Fruit fly (Drosophila melanogaster) whole organism, prepupa: Measurements from ENCODE around the gene Dcps.

Source experiments
- Blimp-1 ChIP-seq: fragments of 200-800 bp; sonication (Bioruptor generic); optimal IDR thresholded peaks from 3 replicates; lab custom pipeline; 2017; ENCODE audit warnings: missing biosample characterization, missing genetic modification characterization, mild to moderate bottlenecking, moderate library complexity, missing genetic modification reagents
- CG10669 ChIP-seq: fragments of 200-800 bp; sonication (Bioruptor generic); optimal IDR thresholded peaks from 3 replicates; lab custom pipeline; 2018; ENCODE audit warnings: missing biosample characterization, mild to moderate bottlenecking, missing genetic modification characterization, moderate library complexity
- CG11762 ChIP-seq: fragments of 200-800 bp; sonication (Bioruptor generic); optimal IDR thresholded peaks from 3 replicates; lab custom pipeline; 2016; ENCODE audit warnings: missing biosample characterization, missing genetic modification characterization; ENCODE audit not compliant: insufficient read depth
- CG11902 ChIP-seq: fragments of 200-800 bp; sonication (Bioruptor generic); optimal IDR thresholded peaks from 3 replicates; lab custom pipeline; 2016; ENCODE audit warnings: missing biosample characterization, missing genetic modification characterization
- CG15336 ChIP-seq: fragments of 200-800 bp; sonication (Bioruptor generic); IDR thresholded peaks from 2 replicates; pipeline ENCODE4 v1.3.6; 2022; ENCODE audit warnings: missing biosample characterization, missing genetic modification characterization
- CG3032 ChIP-seq: fragments of 200-800 bp; optimal IDR thresholded peaks from 2 replicates; lab custom pipeline; 2019; ENCODE audit warnings: missing biosample characterization, mild to moderate bottlenecking, missing genetic modification characterization, moderate library complexity
- CG31627 ChIP-seq: fragments of 200-800 bp; sonication (Bioruptor generic); optimal IDR thresholded peaks from 3 replicates; lab custom pipeline; 2016; ENCODE audit warnings: missing biosample characterization, missing genetic modification characterization
- CG34406 ChIP-seq: fragments of 200-800 bp; sonication (Bioruptor generic); optimal IDR thresholded peaks from 3 replicates; lab custom pipeline; 2016; ENCODE audit warnings: missing biosample characterization, missing genetic modification characterization
- CG4318 ChIP-seq: fragments of 200-800 bp; sonication (Bioruptor generic); optimal IDR thresholded peaks from 3 replicates; lab custom pipeline; 2017; ENCODE audit warnings: missing biosample characterization, mild to moderate bottlenecking, missing genetic modification characterization
- CG6163 ChIP-seq: fragments of 200-800 bp; sonication (Bioruptor generic); IDR thresholded peaks from 3 replicates; pipeline ENCODE4 v1.3.6; 2022; ENCODE audit warnings: missing biosample characterization, missing genetic modification characterization
- CG6276 ChIP-seq: fragments of 200-800 bp; sonication (Bioruptor generic); optimal IDR thresholded peaks from 2 replicates; lab custom pipeline; 2017; ENCODE audit warnings: missing biosample characterization, mild to moderate bottlenecking, missing genetic modification characterization
- CG6808 ChIP-seq: fragments of 200-800 bp; sonication (Bioruptor generic); optimal IDR thresholded peaks from 3 replicates; lab custom pipeline; 2017; ENCODE audit warnings: missing biosample characterization, missing genetic modification characterization, mild to moderate bottlenecking, moderate library complexity, missing genetic modification reagents
- CG6854 ChIP-seq: fragments of 200-800 bp; sonication (Bioruptor generic); optimal IDR thresholded peaks from 2 replicates; lab custom pipeline; 2017; ENCODE audit warnings: missing biosample characterization, mild to moderate bottlenecking, missing genetic modification characterization
- CG7368 ChIP-seq: fragments of 200-800 bp; sonication (Bioruptor generic); optimal IDR thresholded peaks from 3 replicates; lab custom pipeline; 2016; ENCODE audit warnings: missing biosample characterization, missing genetic modification characterization
- CG8119 ChIP-seq: fragments of 200-800 bp; sonication (Bioruptor generic); IDR thresholded peaks from 3 replicates; pipeline ENCODE4 v1.3.6; 2022; ENCODE audit warnings: missing biosample characterization, missing genetic modification characterization
- CG8319 ChIP-seq: fragments of 200-800 bp; sonication (Bioruptor generic); optimal IDR thresholded peaks from 3 replicates; lab custom pipeline; 2016; ENCODE audit warnings: missing biosample characterization, missing genetic modification characterization
- CG8632 ChIP-seq: fragments of 200-800 bp; sonication (Bioruptor generic); optimal IDR thresholded peaks from 3 replicates; lab custom pipeline; 2016; ENCODE audit warnings: missing biosample characterization, missing genetic modification characterization
- CG9139 ChIP-seq: fragments of 200-800 bp; sonication (Bioruptor generic); optimal IDR thresholded peaks from 3 replicates; lab custom pipeline; 2017; ENCODE audit warnings: missing biosample characterization, mild to moderate bottlenecking, missing genetic modification characterization
- Eip78C ChIP-seq: fragments of 200-800 bp; sonication (Bioruptor generic); peaks from one replicate; lab custom pipeline; 2016; ENCODE audit warnings: missing biosample characterization, missing genetic modification characterization
- Eip93F ChIP-seq: fragments of 200-800 bp; sonication (Bioruptor generic); optimal IDR thresholded peaks from 2 replicates; lab custom pipeline; 2016; ENCODE audit warnings: missing biosample characterization, mild to moderate bottlenecking, missing genetic modification characterization
- Ets21C ChIP-seq: fragments of 200-800 bp; sonication (Bioruptor generic); optimal IDR thresholded peaks from 3 replicates; lab custom pipeline; 2016; ENCODE audit warnings: missing biosample characterization, missing genetic modification characterization
- Gug ChIP-seq: fragments of 200-800 bp; sonication (Bioruptor generic); IDR thresholded peaks from 2 replicates; pipeline ENCODE4 v1.3.6; 2022; ENCODE audit warnings: missing biosample characterization, missing genetic modification characterization
- Hr38 ChIP-seq: sonication (Bioruptor generic); optimal IDR thresholded peaks from 2 replicates; lab custom pipeline; 2016; ENCODE audit warnings: missing biosample characterization, missing genetic modification characterization
- Hr39 ChIP-seq: fragments of 200-800 bp; sonication (Bioruptor generic); optimal IDR thresholded peaks from 2 replicates; lab custom pipeline; 2016; ENCODE audit warnings: missing biosample characterization, missing genetic modification characterization
- Lpt ChIP-seq: fragments of 200-800 bp; sonication (Bioruptor generic); optimal IDR thresholded peaks from 3 replicates; lab custom pipeline; 2016; ENCODE audit warnings: missing biosample characterization, missing genetic modification characterization
- Met ChIP-seq: fragments of 200-800 bp; sonication (Bioruptor generic); optimal IDR thresholded peaks from 3 replicates; lab custom pipeline; 2016; ENCODE audit warnings: missing biosample characterization, missing genetic modification characterization
- OdsH ChIP-seq: fragments of 200-800 bp; sonication (Bioruptor generic); optimal IDR thresholded peaks from 3 replicates; lab custom pipeline; 2016; ENCODE audit warnings: missing biosample characterization, missing genetic modification characterization
- Smox ChIP-seq: fragments of 200-800 bp; sonication (Bioruptor generic); optimal IDR thresholded peaks from 3 replicates; lab custom pipeline; 2016; ENCODE audit warnings: missing biosample characterization, missing genetic modification characterization
- Sox102F ChIP-seq: fragments of 200-800 bp; sonication (Bioruptor generic); optimal IDR thresholded peaks from 2 replicates; lab custom pipeline; 2016; ENCODE audit warnings: missing biosample characterization, mild to moderate bottlenecking, missing genetic modification characterization
- Sox14 ChIP-seq: fragments of 200-800 bp; sonication (Bioruptor generic); optimal IDR thresholded peaks from 3 replicates; lab custom pipeline; 2016; ENCODE audit warnings: missing biosample characterization, missing genetic modification characterization
- Sox15 ChIP-seq: fragments of 200-800 bp; sonication (Bioruptor generic); optimal IDR thresholded peaks from 3 replicates; lab custom pipeline; 2016; ENCODE audit warnings: missing biosample characterization, missing genetic modification characterization
- acj6 ChIP-seq: fragments of 200-800 bp; sonication (Bioruptor generic); optimal IDR thresholded peaks from 3 replicates; lab custom pipeline; 2016; ENCODE audit warnings: missing biosample characterization, missing genetic modification characterization
- eg ChIP-seq: fragments of 200-800 bp; sonication (Bioruptor generic); IDR thresholded peaks from 3 replicates; pipeline ENCODE4 v1.3.6; 2022; ENCODE audit warnings: missing biosample characterization, missing genetic modification characterization
- fd85E ChIP-seq: fragments of 200-800 bp; sonication (Bioruptor generic); optimal IDR thresholded peaks from 3 replicates; lab custom pipeline; 2016; ENCODE audit warnings: missing biosample characterization, missing genetic modification characterization
- fkh ChIP-seq: fragments of 200-800 bp; sonication (Bioruptor generic); optimal IDR thresholded peaks from 3 replicates; lab custom pipeline; 2017; ENCODE audit warnings: missing biosample characterization, mild to moderate bottlenecking, missing genetic modification characterization, moderate library complexity
- lz ChIP-seq: fragments of 200-800 bp; sonication (Bioruptor generic); optimal IDR thresholded peaks from 3 replicates; lab custom pipeline; 2016; ENCODE audit warnings: missing biosample characterization, missing genetic modification characterization
- pdm3 ChIP-seq: fragments of 200-800 bp; sonication (Bioruptor generic); optimal IDR thresholded peaks from 3 replicates; lab custom pipeline; 2016; ENCODE audit warnings: missing biosample characterization, missing genetic modification characterization
- spab ChIP-seq: fragments of 200-800 bp; sonication (Bioruptor generic); optimal IDR thresholded peaks from 2 replicates; lab custom pipeline; 2017; ENCODE audit warnings: missing biosample characterization, mild to moderate bottlenecking, missing genetic modification characterization, missing genetic modification reagents
- ss ChIP-seq, 2 experiments: fragments of 200-800 bp; sonication (Bioruptor generic); optimal IDR thresholded peaks; 2 replicates in 1 of 2; 3 replicates in 1 of 2; lab custom pipeline; 2017 to 2018; ENCODE audit warnings: mild to moderate bottlenecking in 2 of 2, missing biosample characterization in 2 of 2, missing genetic modification characterization in 2 of 2, moderate library complexity in 1 of 2
- svp ChIP-seq: fragments of 200-800 bp; sonication (Bioruptor generic); peaks from one replicate; lab custom pipeline; 2016; ENCODE audit warnings: missing biosample characterization, missing genetic modification characterization
- topi ChIP-seq: fragments of 200-800 bp; sonication (Bioruptor generic); optimal IDR thresholded peaks from 3 replicates; lab custom pipeline; 2016; ENCODE audit warnings: missing biosample characterization, missing genetic modification characterization

Dcps gene

DNA sequence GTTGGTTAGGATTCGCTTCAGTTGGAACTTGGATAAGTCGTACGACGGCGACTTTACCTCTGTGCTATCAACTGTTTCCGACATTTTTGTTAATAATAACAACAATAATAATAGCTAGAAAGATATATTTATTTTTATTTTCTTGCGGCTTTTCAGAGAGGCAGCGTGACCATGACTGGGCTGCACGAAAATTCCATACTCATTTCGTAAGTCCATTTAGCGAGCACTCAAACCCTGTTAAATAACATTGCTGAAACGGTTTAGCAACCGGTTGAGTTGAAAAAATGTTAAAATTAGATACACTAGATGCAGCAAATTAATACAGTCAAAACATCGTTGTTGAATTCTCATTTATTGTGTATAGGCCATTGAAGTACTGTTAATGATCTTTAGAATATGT, at the start of gene Dcps:
Gene Dcps, minus strand, starts transcription at position 181 of the 400 bp plus-strand sequence.
- TF ChIP-seq ss (GFP tag; optimal IDR thresholded peaks at IDR 0.05; lab: Kevin White, UChicago) (no peak), Ets21C (GFP tag; lab: Kevin White, UChicago) (no peak), Hr39 (no peak), Sox15 (no peak), spab (GFP tag; lab: Kevin White, UChicago) (no peak), CG31627 (no peak), CG7368 (GFP tag; lab: Kevin White, UChicago) (no peak), eg (no peak), fd85E (GFP tag; lab: Kevin White, UChicago) (no peak), Hr38 (no peak), CG11762 (GFP tag; lab: Kevin White, UChicago) (no peak), CG6163 (GFP tag; lab: Robert Waterston, UW) (no peak), CG6854 (GFP tag; lab: Kevin White, UChicago) (no peak), CG6276 (GFP tag; lab: Kevin White, UChicago) (no peak), topi (no peak)

DNA sequence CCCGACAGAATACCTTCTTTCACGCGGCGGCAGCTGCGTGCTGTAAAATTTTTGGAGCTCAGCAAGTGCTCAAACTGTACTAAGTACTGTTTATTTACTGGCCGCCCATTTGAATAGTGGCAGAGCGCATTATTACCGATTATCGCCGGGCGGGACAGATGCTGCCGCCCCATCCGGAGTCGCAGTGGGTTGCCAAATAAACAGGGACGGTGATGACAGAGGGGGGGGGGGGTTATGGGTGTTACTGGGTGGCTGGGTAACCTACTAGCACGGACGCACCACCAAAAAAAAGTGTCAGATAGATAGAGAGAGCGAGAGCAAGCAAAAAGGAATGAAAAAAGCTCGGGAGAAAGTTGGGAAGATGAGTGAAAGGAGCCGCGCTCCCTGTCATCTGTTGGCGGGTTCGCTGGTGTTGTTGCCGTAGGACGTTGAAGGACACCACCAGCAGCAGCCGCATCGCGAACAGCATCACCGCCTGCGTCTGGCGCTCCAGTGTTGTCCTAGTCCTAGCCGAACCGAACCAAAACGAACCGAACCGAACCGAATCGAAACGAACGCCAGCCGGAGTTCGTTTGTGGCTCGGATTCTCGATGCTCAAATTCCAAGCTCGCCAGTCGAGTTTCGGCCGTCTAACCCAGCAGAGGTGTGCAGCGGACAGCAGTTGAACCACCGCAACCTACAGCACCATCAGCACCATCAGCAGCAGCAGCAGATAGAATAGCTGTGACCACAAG, 47.3 kb upstream of the Dcps start, which contains the start of gene CG11000:
Gene CG11000, plus strand, starts transcription at position 626 of the 734 bp plus-strand sequence.
- no peak for TF ChIP-seq Hr38
- no peak for TF ChIP-seq fkh (GFP tag; lab: Kevin White, UChicago)
- no peak for TF ChIP-seq pdm3 (GFP tag; lab: Kevin White, UChicago)
- no peak for TF ChIP-seq Eip78C (GFP tag; lab: Kevin White, UChicago)
- no peak for TF ChIP-seq CG6808 (GFP tag; lab: Kevin White, UChicago)
- TF ChIP-seq, all 60 proteins: peak for 0

DNA sequence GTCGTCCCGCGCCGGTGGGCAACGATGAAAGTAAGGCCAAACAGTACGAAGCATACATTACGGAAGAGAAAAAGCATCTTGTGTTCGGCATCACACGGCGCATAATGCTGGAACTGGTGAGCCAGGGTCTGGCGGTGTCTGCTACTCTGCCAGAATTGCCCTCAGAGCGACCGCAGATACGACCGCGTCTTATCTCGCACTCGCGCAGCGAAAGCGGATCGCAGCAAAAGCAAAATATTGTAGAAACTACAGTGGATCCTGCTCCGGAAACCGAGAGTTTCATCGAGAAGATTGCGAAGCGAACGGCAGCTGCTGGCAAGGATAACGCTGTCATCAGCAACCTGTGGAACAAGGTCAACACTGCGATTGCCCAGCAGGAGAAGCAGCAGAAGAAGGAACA, 43.1 kb upstream of the Dcps start:
- peak; percentile 94 for TF ChIP-seq svp (GFP tag; lab: Kevin White, UChicago)
- no peak for TF ChIP-seq CG8119
- no peak for TF ChIP-seq CG4318 (GFP tag; lab: Kevin White, UChicago)

DNA sequence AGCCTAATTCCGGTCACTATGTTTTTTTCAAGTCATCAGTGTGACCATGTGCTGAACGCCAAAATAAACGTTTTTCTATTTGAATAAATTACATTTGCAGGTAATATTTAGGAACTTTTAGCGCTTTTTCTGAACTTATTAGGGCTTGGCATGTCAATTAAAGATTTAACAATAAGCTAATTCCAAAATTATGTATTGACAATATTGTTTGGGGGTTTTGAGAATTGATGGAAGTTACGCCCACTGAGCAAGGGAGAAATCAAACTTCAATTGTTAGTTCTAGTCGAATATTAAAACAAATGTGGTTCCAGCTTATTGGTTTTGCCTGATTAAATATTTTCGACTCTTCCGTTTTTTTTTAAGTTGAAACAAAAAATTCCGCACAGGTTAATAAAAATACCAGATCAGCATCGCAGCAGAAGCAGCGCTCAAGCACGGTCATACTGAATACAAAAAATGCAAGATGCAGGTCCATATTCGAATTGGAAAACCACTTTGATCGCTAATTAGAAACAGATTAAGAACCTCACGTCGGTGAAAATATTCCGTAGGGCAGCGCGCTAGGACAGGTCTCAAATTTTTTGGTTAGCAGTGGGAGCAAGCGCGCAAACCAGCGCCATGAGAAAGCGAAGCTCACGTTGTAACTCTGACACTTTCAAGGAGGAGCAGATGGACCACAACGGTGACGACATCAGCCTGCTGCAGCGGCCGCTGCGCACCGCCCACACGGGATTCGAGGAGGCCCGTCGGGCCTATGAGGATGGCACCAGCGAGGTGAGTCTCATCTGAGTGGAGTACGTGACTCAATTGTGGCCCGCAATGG, 39.9 kb upstream of the Dcps start, which contains the start of the genes PSMG1 and CG10979:
Gene PSMG1, minus strand, starts transcription at position 51 of the 823 bp plus-strand sequence.
Gene CG10979, plus strand, starts transcription at position 439 of the 823 bp plus-strand sequence.
- TF ChIP-seq svp (GFP tag; lab: Kevin White, UChicago) (peak; percentile 45), Met (GFP tag; lab: Kevin White, UChicago) (no peak), CG9139 (GFP tag; lab: Kevin White, UChicago) (no peak), CG10669 (no peak), CG34406 (GFP tag; lab: Kevin White, UChicago) (no peak), Gug (no peak), Sox14 (GFP tag; lab: Kevin White, UChicago) (no peak)

DNA sequence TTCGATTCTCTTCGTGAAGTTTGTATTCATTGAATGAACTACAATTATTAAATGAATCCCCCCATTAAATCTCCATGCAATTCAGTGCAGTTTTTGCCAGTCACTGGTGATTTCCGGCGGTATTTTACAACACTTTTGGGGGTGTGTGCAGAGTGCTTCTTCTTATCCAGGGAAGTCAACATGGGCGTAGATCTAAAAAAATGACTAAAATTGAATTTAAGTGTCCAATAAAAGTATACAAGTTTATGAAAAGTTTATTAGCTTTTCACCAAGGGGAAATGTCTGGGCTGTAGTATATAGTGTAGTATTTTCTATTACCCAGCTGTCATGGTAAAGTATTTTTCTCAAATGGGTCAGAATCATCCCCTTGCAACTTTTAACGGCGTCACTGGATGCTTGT, 36.9 kb upstream of the Dcps start, which contains the start of gene Hpf1:
Gene Hpf1, plus strand, starts transcription at position 383 of the 400 bp plus-strand sequence.
- TF ChIP-seq CG15336 (peak; percentile 99), acj6 (GFP tag; lab: Kevin White, UChicago) (peak; percentile 99), Eip78C (GFP tag; lab: Kevin White, UChicago) (peak; percentile 100), eg (peak; percentile 99), CG8119 (peak; percentile 98), OdsH (GFP tag; lab: Kevin White, UChicago) (peak; percentile 100), CG3032 (tag; lab: Kevin White, UChicago) (peak; percentile 99), Sox102F (GFP tag; lab: Kevin White, UChicago) (peak; percentile 100), CG8632 (peak; percentile 99), Hr38 (peak; percentile 93), Blimp-1 (GFP tag; lab: Kevin White, UChicago) (peak; percentile 95), Hr39 (peak; percentile 99), Eip93F (peak; percentile 99), lz (GFP tag; lab: Kevin White, UChicago) (peak; percentile 99), Lpt (GFP tag; lab: Kevin White, UChicago) (peak; percentile 99), CG8319 (GFP tag; lab: Kevin White, UChicago) (peak; percentile 99), CG34406 (GFP tag; lab: Kevin White, UChicago) (peak; percentile 99), CG6808 (GFP tag; lab: Kevin White, UChicago) (peak; percentile 98), spab (GFP tag; lab: Kevin White, UChicago) (peak; percentile 98), pdm3 (GFP tag; lab: Kevin White, UChicago) (peak; percentile 99), CG11902 (GFP tag; lab: Kevin White, UChicago) (peak; percentile 98), Smox (GFP tag; lab: Kevin White, UChicago) (peak; percentile 99), Sox14 (GFP tag; lab: Kevin White, UChicago) (peak; percentile 99)
